Fruit fly (Drosophila melanogaster): ENCODE results near the gene CG10864.

The CG10864 gene

DNA sequence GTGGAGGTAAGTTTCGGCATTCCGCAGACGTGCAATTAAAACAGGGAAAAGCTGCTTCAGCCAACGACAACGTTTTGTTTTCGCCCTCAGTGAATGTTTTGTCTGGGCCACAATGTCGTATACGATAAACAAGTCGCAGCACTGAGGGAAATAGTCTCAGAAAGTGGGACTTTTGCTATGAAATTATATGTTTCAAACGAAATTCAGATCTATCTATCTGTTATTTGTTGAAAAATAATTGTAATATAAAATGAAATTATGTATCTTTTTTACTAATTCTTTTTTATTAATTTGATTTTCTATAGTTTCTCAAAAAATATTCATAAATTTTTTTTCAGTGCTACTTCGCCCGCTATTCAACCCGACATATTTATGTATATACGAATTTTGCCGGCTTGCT is 18.0 kb downstream of the CG10864 start (continued):
- no peak for TF ChIP-seq tap (tag; optimal IDR thresholded peaks at IDR 0.05)
- no peak for TF ChIP-seq Dll (GFP tag; IDR thresholded peaks at IDR 0.05; ENCODE audit: partially characterized antibody)
- peak; percentile 46 for TF ChIP-seq CG10979 (tag; optimal IDR thresholded peaks at IDR 0.05)
- no peak for TF ChIP-seq ems (GFP tag; optimal IDR thresholded peaks at IDR 0.05)
- TF ChIP-seq gsb (GFP tag; IDR thresholded peaks at IDR 0.05) = no peak
- TF ChIP-seq CG4282 (GFP tag; optimal IDR thresholded peaks at IDR 0.05) = no peak
- TF ChIP-seq CHES-1-like (GFP tag; optimal IDR thresholded peaks at IDR 0.05) = no peak
- no peak for TF ChIP-seq Blimp-1 (GFP tag; optimal IDR thresholded peaks at IDR 0.05)
- TF ChIP-seq emc (GFP tag; optimal IDR thresholded peaks at IDR 0.05) = no peak
- TF ChIP-seq Chrac-16 (GFP tag; optimal IDR thresholded peaks at IDR 0.05) = peak; percentile 51
- TF ChIP-seq Awh (GFP tag; IDR thresholded peaks at IDR 0.05) = no peak
- no peak for TF ChIP-seq CG10565 (GFP tag; optimal IDR thresholded peaks at IDR 0.05)
- no peak for TF ChIP-seq CG17568 (GFP tag; optimal IDR thresholded peaks at IDR 0.05)
- TF ChIP-seq Ptx1 (GFP tag; IDR thresholded peaks at IDR 0.05) = peak; percentile 59
- no peak for TF ChIP-seq rib (GFP tag; IDR thresholded peaks at IDR 0.05)
- no peak for TF ChIP-seq CG10959 (GFP tag; IDR thresholded peaks at IDR 0.05)
- TF ChIP-seq pan (optimal IDR thresholded peaks at IDR 0.05) = no peak
- TF ChIP-seq pan (GFP tag; optimal IDR thresholded peaks at IDR 0.05 in 1 of 2, IDR thresholded peaks at IDR 0.05 in 1 of 2) = peak in 1 of 2 experiments; percentile 68
- TF ChIP-seq CG17802 (tag; optimal IDR thresholded peaks at IDR 0.05) = no peak
- peak; percentile 62 for TF ChIP-seq Rfx (GFP tag; IDR thresholded peaks at IDR 0.05)
- TF ChIP-seq CG1832 (GFP tag; optimal IDR thresholded peaks at IDR 0.05) = no peak
- no peak for TF ChIP-seq Dref (GFP tag; IDR thresholded peaks at IDR 0.05)
- peak; percentile 79 for TF ChIP-seq row (GFP tag; IDR thresholded peaks at IDR 0.05)
- TF ChIP-seq Hsf (GFP tag; optimal IDR thresholded peaks at IDR 0.05) = no peak
- peak; percentile 13; the same call in 1 of the 2 replicates for TF ChIP-seq Adf1 (GFP tag; IDR thresholded peaks at IDR 0.05)
- no peak for TF ChIP-seq CG4328 (GFP tag; optimal IDR thresholded peaks at IDR 0.05)
- TF ChIP-seq Atf6 (GFP tag; IDR thresholded peaks at IDR 0.05) = peak; percentile 62; the same call in 1 of the 2 replicates
- no peak for TF ChIP-seq nerfin-1 (tag; optimal IDR thresholded peaks at IDR 0.05)
- no peak for TF ChIP-seq CG15696 (tag; optimal IDR thresholded peaks at IDR 0.05)
- no peak for TF ChIP-seq CG1024 (GFP tag; IDR thresholded peaks at IDR 0.05)
- TF ChIP-seq oc (tag; optimal IDR thresholded peaks at IDR 0.05) = no peak
- TF ChIP-seq MTF-1 (GFP tag; optimal IDR thresholded peaks at IDR 0.05; ENCODE audit: borderline replicate concordance) = no peak
- TF ChIP-seq Fer3 (tag; optimal IDR thresholded peaks at IDR 0.05) = no peak
- no peak for TF ChIP-seq kah (GFP tag; optimal IDR thresholded peaks at IDR 0.05)
- TF ChIP-seq knrl (GFP tag; IDR thresholded peaks at IDR 0.05; ENCODE audit: partially characterized antibody) = no peak
- no peak for TF ChIP-seq Kr (GFP tag; optimal IDR thresholded peaks at IDR 0.05)
- peak; percentile 68; the same call in 1 of the 2 replicates for TF ChIP-seq Xrp1 (GFP tag; IDR thresholded peaks at IDR 0.05)
- TF ChIP-seq CG18011 (GFP tag; optimal IDR thresholded peaks at IDR 0.05) = peak; percentile 7
- no peak for TF ChIP-seq fru (optimal IDR thresholded peaks at IDR 0.05)
- TF ChIP-seq CG13424 (tag; optimal IDR thresholded peaks at IDR 0.05) = peak; percentile 61
- no peak for TF ChIP-seq NC2β (GFP tag; optimal IDR thresholded peaks at IDR 0.05)
- TF ChIP-seq stc (GFP tag; IDR thresholded peaks at IDR 0.05) = peak; percentile 36; the same call in 1 of the 2 replicates
- peak; percentile 71 for TF ChIP-seq PHDP (tag; optimal IDR thresholded peaks at IDR 0.05)
- peak; percentile 66; the same call in 2 of the 3 replicates for TF ChIP-seq CG34422 (GFP tag; IDR thresholded peaks at IDR 0.05)
- no peak for TF ChIP-seq sqz (GFP tag; optimal IDR thresholded peaks at IDR 0.05)
- TF ChIP-seq CG8765 (GFP tag; IDR thresholded peaks at IDR 0.05) = no peak; the same call in 1 of the 2 replicates
- no peak for TF ChIP-seq NC2α (GFP tag; optimal IDR thresholded peaks at IDR 0.05)
- no peak for TF ChIP-seq usp (GFP tag; optimal IDR thresholded peaks at IDR 0.05)
- no peak for TF ChIP-seq B-H2 (GFP tag; optimal IDR thresholded peaks at IDR 0.05)
- TF ChIP-seq CG17912 (GFP tag; optimal IDR thresholded peaks at IDR 0.05) = no peak
- no peak for TF ChIP-seq Poxn (GFP tag; IDR thresholded peaks at IDR 0.05)
- TF ChIP-seq CG17186 (GFP tag; optimal IDR thresholded peaks at IDR 0.05) = no peak

Data from whole organism, embryonic.